Worm (Caenorhabditis elegans) whole organism, young adult: ENCODE data around the gene Y66C5A.2.
"Not testable (repeated sequence)": the region's sequence is repeated elsewhere in the genome, so short reads cannot be mapped to it uniquely, and the experiment has no call there.

ENCODE experiments used
- B0261.1 ChIP-seq: sonication (generic microtip); optimal IDR thresholded peaks from 2 replicates; lab custom pipeline; 2016; ENCODE audit warnings: mild to moderate bottlenecking, missing genetic modification characterization, moderate library complexity, missing compliant biosample characterization
- D2030.7 ChIP-seq: fragments of 200-800 bp; sonication (Bioruptor generic); IDR thresholded peaks from 2 replicates; pipeline ENCODE4 v1.3.6; 2022; ENCODE audit warnings: missing genetic modification reagents, missing genetic modification characterization, missing compliant biosample characterization
- F39B2.1 ChIP-seq: fragments of 200-800 bp; sonication (Bioruptor generic); IDR thresholded peaks from 2 replicates; pipeline ENCODE4 v1.3.6; 2022; ENCODE audit warnings: missing genetic modification reagents, missing genetic modification characterization, missing compliant biosample characterization
- Y56A3A.18 ChIP-seq: fragments of 200-800 bp; sonication (Bioruptor generic); IDR thresholded peaks from 2 replicates; pipeline ENCODE4 v1.3.6; 2022; ENCODE audit warnings: missing genetic modification reagents, missing genetic modification characterization, missing compliant biosample characterization
- ZK185.1 ChIP-seq: sonication (generic microtip); optimal IDR thresholded peaks from 2 replicates; lab custom pipeline; 2016; ENCODE audit warnings: mild to moderate bottlenecking, missing genetic modification characterization, missing compliant biosample characterization; ENCODE audit not compliant: poor library complexity, severe bottlenecking
- atf-7 ChIP-seq: sonication (generic microtip); optimal IDR thresholded peaks from 2 replicates; lab custom pipeline; 2017; ENCODE audit warnings: mild to moderate bottlenecking, missing genetic modification characterization, missing compliant biosample characterization
- athp-1 ChIP-seq: sonication (generic microtip); optimal IDR thresholded peaks from 2 replicates; lab custom pipeline; 2017; ENCODE audit warnings: mild to moderate bottlenecking, missing genetic modification characterization, missing compliant biosample characterization
- cebp-1 ChIP-seq, 2 experiments: fragments of 200-800 bp in 1 of 2; sonication (Bioruptor generic) in 1 of 2; sonication (generic microtip) in 1 of 2; IDR thresholded peaks in 1 of 2; optimal IDR thresholded peaks in 1 of 2; 2 replicates each; pipeline versions ENCODE4 v1.3.6 to Lab custom; 2017 to 2022; ENCODE audit warnings: missing compliant biosample characterization in 2 of 2, missing genetic modification characterization in 2 of 2, mild to moderate bottlenecking in 1 of 2, missing genetic modification reagents in 1 of 2, moderate library complexity in 1 of 2
- ceh-100 ChIP-seq: fragments of 200-800 bp; sonication (Bioruptor generic); IDR thresholded peaks from 2 replicates; pipeline ENCODE4 v1.3.6; 2022; ENCODE audit warnings: missing genetic modification reagents, missing genetic modification characterization, missing compliant biosample characterization
- chd-7 ChIP-seq: sonication (generic microtip); optimal IDR thresholded peaks from 2 replicates; lab custom pipeline; 2016; ENCODE audit warnings: mild to moderate bottlenecking, missing genetic modification characterization, moderate library complexity, missing compliant biosample characterization
- die-1 ChIP-seq: sonication (generic microtip); optimal IDR thresholded peaks from 2 replicates; lab custom pipeline; 2016; ENCODE audit warnings: missing genotype, mild to moderate bottlenecking, missing genetic modification characterization, missing compliant biosample characterization
- dox-1 ChIP-seq: fragments of 200-800 bp; sonication (Bioruptor generic); IDR thresholded peaks from 2 replicates; pipeline ENCODE4 v1.3.6; 2022; ENCODE audit warnings: missing genetic modification reagents, missing genetic modification characterization, missing compliant biosample characterization
- egrh-3 ChIP-seq: fragments of 200-800 bp; sonication (Bioruptor generic); IDR thresholded peaks from 2 replicates; pipeline ENCODE4 v1.3.6; 2022; ENCODE audit warnings: missing genetic modification reagents, missing genetic modification characterization, missing compliant biosample characterization
- him-1 ChIP-seq: sonication (generic microtip); optimal IDR thresholded peaks from 2 replicates; lab custom pipeline; 2016; ENCODE audit warnings: missing genotype, missing genetic modification reagents, missing genetic modification characterization, missing compliant biosample characterization
- hmg-1.2 ChIP-seq: fragments of 200-800 bp; sonication (Bioruptor generic); IDR thresholded peaks from 2 replicates; pipeline ENCODE4 v1.3.6; 2022; ENCODE audit warnings: missing genetic modification reagents, missing genetic modification characterization, missing compliant biosample characterization
- let-607 ChIP-seq, 2 experiments: fragments of 200-800 bp in 1 of 2; sonication (Bioruptor generic) in 1 of 2; sonication (generic microtip) in 1 of 2; optimal IDR thresholded peaks; 2 replicates each; lab custom pipeline; 2016 to 2018; ENCODE audit warnings: mild to moderate bottlenecking in 2 of 2, missing compliant biosample characterization in 2 of 2, missing genetic modification characterization in 2 of 2, moderate library complexity in 2 of 2, missing genotype in 1 of 2
- lin-26 ChIP-seq: fragments of 200-800 bp; sonication (Bioruptor generic); IDR thresholded peaks from 2 replicates; pipeline ENCODE4 v1.3.6; 2022; ENCODE audit warnings: missing genetic modification reagents, missing genetic modification characterization, missing compliant biosample characterization
- lin-40 ChIP-seq: sonication (generic microtip); optimal IDR thresholded peaks from 2 replicates; lab custom pipeline; 2016; ENCODE audit warnings: missing genetic modification characterization, mild to moderate bottlenecking, missing compliant biosample characterization, missing genotype, missing genetic modification reagents
- lsl-1 ChIP-seq: fragments of 200-800 bp; sonication (Bioruptor generic); optimal IDR thresholded peaks from 2 replicates; lab custom pipeline; 2018; ENCODE audit warnings: mild to moderate bottlenecking, missing genetic modification characterization, moderate library complexity, missing compliant biosample characterization
- madf-10 ChIP-seq: sonication (generic microtip); optimal IDR thresholded peaks from 2 replicates; lab custom pipeline; 2016; ENCODE audit warnings: mild to moderate bottlenecking, missing genetic modification characterization, missing compliant biosample characterization
- mxl-1 ChIP-seq: sonication (generic microtip); optimal IDR thresholded peaks from 2 replicates; lab custom pipeline; 2016; ENCODE audit warnings: missing genetic modification characterization, missing compliant biosample characterization
- nhr-120 ChIP-seq: fragments of 200-800 bp; sonication (Bioruptor generic); IDR thresholded peaks from 2 replicates; pipeline ENCODE4 v1.3.6; 2022; ENCODE audit warnings: missing genetic modification characterization, missing compliant biosample characterization
- nhr-80 ChIP-seq: sonication (generic microtip); optimal IDR thresholded peaks from 2 replicates; lab custom pipeline; 2016; ENCODE audit warnings: missing genetic modification characterization, missing compliant biosample characterization
- nhr-90 ChIP-seq: sonication (generic microtip); optimal IDR thresholded peaks from 2 replicates; lab custom pipeline; 2016; ENCODE audit warnings: missing genotype, mild to moderate bottlenecking, missing genetic modification characterization, missing compliant biosample characterization
- pbrm-1 ChIP-seq: fragments of 200-800 bp; sonication (Bioruptor generic); IDR thresholded peaks from 2 replicates; pipeline ENCODE4 v1.3.6; 2022; ENCODE audit warnings: missing genetic modification reagents, missing genetic modification characterization, missing compliant biosample characterization
- rcor-1 ChIP-seq: fragments of 200-800 bp; sonication (Bioruptor generic); IDR thresholded peaks from 2 replicates; pipeline ENCODE4 v1.3.6; 2022; ENCODE audit warnings: missing genetic modification reagents, missing genetic modification characterization, missing compliant biosample characterization
- rec-8 ChIP-seq, 2 experiments: sonication (generic microtip); optimal IDR thresholded peaks; 2 replicates each; lab custom pipeline; 2016; ENCODE audit warnings: mild to moderate bottlenecking in 2 of 2, missing genetic modification characterization in 2 of 2, missing genetic modification reagents in 2 of 2, missing genotype in 2 of 2, missing biosample characterization in 1 of 2, missing compliant biosample characterization in 1 of 2, moderate library complexity in 1 of 2
- repo-1 ChIP-seq: sonication (generic microtip); optimal IDR thresholded peaks from 2 replicates; lab custom pipeline; 2017; ENCODE audit warnings: mild to moderate bottlenecking, missing genetic modification characterization, missing compliant biosample characterization
- rpc-1 ChIP-seq, 2 experiments: fragments of 150-350 bp in 1 of 2; sonication (generic microtip) in 1 of 2; optimal IDR thresholded peaks; 2 replicates each; lab custom pipeline; 2014 to 2018; ENCODE audit warnings: missing biosample characterization in 1 of 2, missing genetic modification characterization in 1 of 2, missing genetic modification reagents in 1 of 2, missing genotype in 1 of 2
- snpc-1.3 ChIP-seq: sonication (generic microtip); optimal IDR thresholded peaks from 2 replicates; lab custom pipeline; 2017; ENCODE audit warnings: missing genetic modification characterization, mild to moderate bottlenecking, missing compliant biosample characterization, antibody characterized with exemption, moderate library complexity, missing genotype, missing genetic modification reagents; ENCODE audit not compliant: insufficient read depth
- snpc-4 ChIP-seq, 5 experiments: fragments of 150-350 bp in 1 of 5; sonication (generic microtip) in 4 of 5; optimal IDR thresholded peaks; 2 replicates each; lab custom pipeline; 2014 to 2018; ENCODE audit warnings: missing genetic modification characterization in 5 of 5, missing biosample characterization in 3 of 5, antibody characterized with exemption in 2 of 5, mild to moderate bottlenecking in 2 of 5, missing compliant biosample characterization in 2 of 5, missing genotype in 2 of 5, moderate library complexity in 2 of 5, missing genetic modification reagents in 1 of 5
- sptf-2 ChIP-seq: fragments of 200-800 bp; sonication (Bioruptor generic); optimal IDR thresholded peaks from 2 replicates; lab custom pipeline; 2018; ENCODE audit warnings: mild to moderate bottlenecking, missing genetic modification characterization, missing compliant biosample characterization
- tbp1 ChIP-seq: fragments of 200-800 bp; sonication (Bioruptor generic); optimal IDR thresholded peaks from 2 replicates; lab custom pipeline; 2018; ENCODE audit warnings: mild to moderate bottlenecking, missing genetic modification characterization, missing compliant biosample characterization
- zim-3 ChIP-seq: sonication (generic microtip); optimal IDR thresholded peaks from 2 replicates; lab custom pipeline; 2017; ENCODE audit warnings: mild to moderate bottlenecking, missing genetic modification characterization, moderate library complexity, missing compliant biosample characterization
- ztf-18 ChIP-seq: sonication (generic microtip); optimal IDR thresholded peaks from 2 replicates; lab custom pipeline; 2016; ENCODE audit warnings: missing genotype, mild to moderate bottlenecking, missing genetic modification characterization, missing compliant biosample characterization
- ztf-26 ChIP-seq: sonication (generic microtip); optimal IDR thresholded peaks from 2 replicates; lab custom pipeline; 2017; ENCODE audit warnings: missing genetic modification characterization, missing compliant biosample characterization

Gene Y66C5A.2

DNA sequence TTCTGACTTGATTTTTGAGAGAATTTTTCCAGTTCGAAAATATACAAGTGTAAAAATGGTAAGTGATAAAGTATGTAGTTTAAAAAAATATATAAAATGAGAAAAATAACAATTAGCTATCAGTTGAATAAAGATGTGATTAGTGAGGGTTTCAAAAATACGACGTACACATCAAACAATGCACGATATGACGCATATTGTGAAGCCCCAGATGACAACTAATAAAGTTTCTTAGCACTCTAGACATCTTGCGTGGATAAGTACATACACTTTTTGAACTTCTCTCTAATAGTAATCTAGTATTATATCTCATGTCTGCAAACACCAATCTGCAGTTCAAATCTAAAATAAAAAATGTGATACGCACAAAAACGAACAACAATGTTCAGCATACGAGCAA, 30.1 kb upstream of the Y66C5A.2 start (continued):
- TF ChIP-seq F39B2.1 (GFP tag; lab: Robert Waterston, UW), result no peak

DNA sequence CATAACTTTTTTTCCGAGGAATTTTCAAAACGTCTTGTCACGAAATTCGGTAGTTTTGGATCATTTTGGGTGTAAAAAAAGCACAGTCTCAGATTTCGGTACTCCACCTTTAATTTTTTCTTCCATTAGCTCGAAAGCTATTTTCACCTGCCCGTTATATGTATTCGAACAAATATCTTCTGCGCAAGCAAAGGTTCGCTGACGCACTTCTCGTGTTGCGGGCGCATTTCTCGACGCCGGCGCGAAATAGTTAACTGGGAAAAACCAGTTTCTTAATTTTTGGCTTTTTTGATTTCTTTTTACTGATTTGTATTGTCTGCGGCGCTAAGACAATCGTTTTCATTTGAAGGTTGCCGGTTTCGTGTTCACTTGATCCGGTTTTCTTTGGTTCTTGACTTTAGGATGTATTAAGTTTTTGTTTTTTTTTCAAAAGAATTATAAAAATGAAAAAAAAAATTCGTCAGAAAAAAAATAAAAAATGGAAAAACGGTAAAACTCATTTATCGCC, 24.8 kb upstream of the Y66C5A.2 start:
- no peak for TF ChIP-seq rec-8 (tag; optimal IDR thresholded peaks at IDR 0.05; lab: Kevin White, UChicago)
- peak; percentile 65 for TF ChIP-seq ztf-18 (tag; lab: Kevin White, UChicago)
- TF ChIP-seq, all 124 proteins: peak for 1

DNA sequence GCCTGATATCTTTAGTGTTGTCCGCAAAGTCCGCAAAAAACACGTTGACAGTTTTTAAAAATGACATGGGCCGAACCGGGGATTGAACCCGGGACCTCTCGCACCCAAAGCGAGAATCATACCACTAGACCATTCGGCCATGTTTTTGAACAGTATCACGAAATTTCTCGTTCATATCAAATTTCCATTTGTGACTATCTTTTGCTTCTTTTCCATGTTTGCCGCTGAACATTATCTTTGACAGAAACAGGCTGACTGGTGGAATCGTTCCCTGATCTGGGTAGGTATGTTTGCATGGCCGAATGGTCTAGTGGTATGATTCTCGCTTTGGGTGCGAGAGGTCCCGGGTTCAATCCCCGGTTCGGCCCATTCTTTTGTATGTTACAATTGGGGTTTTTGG, 22.7 kb upstream of the Y66C5A.2 start:
- TF ChIP-seq snpc-1.3 (tag; lab: Kevin White, UChicago) (peak; percentile 2), atf-7 (tag; lab: Kevin White, UChicago) (peak; percentile 25), die-1 (tag; lab: Kevin White, UChicago) (peak; percentile 67), cebp-1 (GFP tag; IDR thresholded peaks at IDR 0.05; lab: Robert Waterston, UW) (peak; percentile 49; the same call in 1 of the 2 replicates), ZK185.1 (tag; lab: Kevin White, UChicago) (peak; percentile 68), D2030.7 (GFP tag; lab: Robert Waterston, UW) (peak; percentile 64), rcor-1 (peak; percentile 49; the same call in 1 of the 2 replicates), chd-7 (tag; lab: Kevin White, UChicago) (peak; percentile 39), snpc-4 (GFP tag; optimal IDR thresholded peaks at IDR 0.05; lab: Kevin White, UChicago) (peak; percentile 53), snpc-4 (tag; optimal IDR thresholded peaks at IDR 0.05; lab: Kevin White, UChicago) (peak in 3 of 4 experiments; percentile 59 to 88 (median 76)), madf-10 (peak; percentile 50), pbrm-1 (peak; percentile 70), hmg-1.2 (GFP tag; lab: Robert Waterston, UW) (peak; percentile 67), mxl-1 (tag; lab: Kevin White, UChicago) (peak; percentile 61), sptf-2 (GFP tag; lab: Kevin White, UChicago) (peak; percentile 69), athp-1 (tag; lab: Kevin White, UChicago) (peak; percentile 26), repo-1 (tag; lab: Kevin White, UChicago) (peak; percentile 67), ztf-26 (peak; percentile 85), rpc-1 (optimal IDR thresholded peaks at IDR 0.05; lab: Kevin White, UChicago) (peak; percentile 77), rpc-1 (tag; optimal IDR thresholded peaks at IDR 0.05; lab: Kevin White, UChicago) (peak; percentile 81), tbp1 (GFP tag; lab: Kevin White, UChicago) (peak; percentile 89), egrh-3 (0 out of 2 replicates have a peak, but pooled peaks have one; percentile 12), him-1 (tag; lab: Kevin White, UChicago) (peak; percentile 56), nhr-80 (tag; lab: Kevin White, UChicago) (peak; percentile 18), nhr-120 (GFP tag; lab: Robert Waterston, UW) (0 out of 2 replicates have a peak, but pooled peaks have one; percentile 16), lin-40 (tag; lab: Kevin White, UChicago) (peak; percentile 79), lin-26 (GFP tag; lab: Robert Waterston, UW) (peak; percentile 81), Y56A3A.18 (peak; percentile 74; the same call in 1 of the 2 replicates), zim-3 (tag; lab: Kevin White, UChicago) (peak; percentile 68), dox-1 (peak; percentile 83; the same call in 1 of the 2 replicates), ztf-18 (tag; lab: Kevin White, UChicago) (peak; percentile 63), lsl-1 (GFP tag; lab: Kevin White, UChicago) (peak; percentile 9), B0261.1 (tag; lab: Kevin White, UChicago) (peak; percentile 80), ceh-100 (GFP tag; lab: Robert Waterston, UW) (0 out of 2 replicates have a peak, but pooled peaks have one; percentile 17), let-607 (tag; optimal IDR thresholded peaks at IDR 0.05; lab: Kevin White, UChicago) (peak; percentile 3 to 14), nhr-90 (peak; percentile 64)
- not testable (repeated sequence) for TF ChIP-seq cebp-1 (tag; optimal IDR thresholded peaks at IDR 0.05; lab: Kevin White, UChicago)
